Fruit fly (Drosophila melanogaster): ENCODE data around the gene CG43732.

Gene CG43732

dm6 chr3R:18983614-18984185, 33.7 kb downstream of the CG43732 start, which contains the start of the genes snRNP-U1-C and gukh (continued):
- TF ChIP-seq zen (tag; optimal IDR thresholded peaks at IDR 0.05) (peak; percentile 67), CG6765 (GFP tag; optimal IDR thresholded peaks at IDR 0.05) (peak; percentile 57), crol (GFP tag; IDR thresholded peaks at IDR 0.05) (no peak), NC2β (GFP tag; optimal IDR thresholded peaks at IDR 0.05) (peak; percentile 38), lola (GFP tag; optimal IDR thresholded peaks at IDR 0.05) (peak in 1 of 3 experiments; percentile 70), br (optimal IDR thresholded peaks at IDR 0.05) (no peak), CG2875 (GFP tag; optimal IDR thresholded peaks at IDR 0.05) (peak; percentile 66), amos (GFP tag; IDR thresholded peaks at IDR 0.05; ENCODE audit: partially characterized antibody) (peak; percentile 63), CG3838 (GFP tag; optimal IDR thresholded peaks at IDR 0.05) (peak; percentile 37), HHEX (GFP tag; optimal IDR thresholded peaks at IDR 0.05) (peak; percentile 25), Dad (GFP tag; optimal IDR thresholded peaks at IDR 0.05) (no peak), CG11560 (tag; IDR thresholded peaks at IDR 0.05) (peak; percentile 68; the same call in 2 of the 3 replicates), CG6254 (GFP tag; optimal IDR thresholded peaks at IDR 0.05) (no peak), nom (GFP tag; optimal IDR thresholded peaks at IDR 0.05) (peak; percentile 45), sug (tag; optimal IDR thresholded peaks at IDR 0.05) (peak; percentile 80), az2 (GFP tag; optimal IDR thresholded peaks at IDR 0.05) (peak; percentile 81), Lpt (GFP tag; optimal IDR thresholded peaks at IDR 0.05) (no peak), CG1602 (GFP tag; optimal IDR thresholded peaks at IDR 0.05) (peak; percentile 80), Bgb (GFP tag; IDR thresholded peaks at IDR 0.05; ENCODE audit: partially characterized antibody) (peak; percentile 66), salm (tag; optimal IDR thresholded peaks at IDR 0.05) (no peak), CG10565 (GFP tag; optimal IDR thresholded peaks at IDR 0.05) (peak; percentile 15), mam (GFP tag; optimal IDR thresholded peaks at IDR 0.05) (peak; percentile 31), CG13624 (GFP tag; optimal IDR thresholded peaks at IDR 0.05) (peak; percentile 39), CG14965 (GFP tag; optimal IDR thresholded peaks at IDR 0.05; ENCODE audit: borderline replicate concordance) (no peak), gce (GFP tag; IDR thresholded peaks at IDR 0.05) (peak; percentile 29; the same call in 1 of the 3 replicates), so (GFP tag; IDR thresholded peaks at IDR 0.05) (peak; percentile 87), Jarid2 (GFP tag; optimal IDR thresholded peaks at IDR 0.05) (peak; percentile 98), CG8944 (GFP tag; optimal IDR thresholded peaks at IDR 0.05) (peak; percentile 31), CG7372 (GFP tag; IDR thresholded peaks at IDR 0.05) (peak; percentile 88), lmd (GFP tag; IDR thresholded peaks at IDR 0.05) (peak; percentile 82), p53 (GFP tag; optimal IDR thresholded peaks at IDR 0.05) (peak; percentile 40), cas (GFP tag; IDR thresholded peaks at IDR 0.05) (peak; percentile 84), CG8924 (tag; optimal IDR thresholded peaks at IDR 0.05) (peak; percentile 90), CG10543 (GFP tag; optimal IDR thresholded peaks at IDR 0.05) (peak; percentile 71), dm (GFP tag; optimal IDR thresholded peaks at IDR 0.05) (peak; percentile 45), CG14441 (GFP tag; IDR thresholded peaks at IDR 0.05) (peak; percentile 79), H2.0 (GFP tag; IDR thresholded peaks at IDR 0.05) (peak; percentile 85), Pdp1 (GFP tag; optimal IDR thresholded peaks at IDR 0.05) (peak; percentile 18 to 84), CG9932 (GFP tag; IDR thresholded peaks at IDR 0.05) (peak; percentile 94), CG9215 (GFP tag; IDR thresholded peaks at IDR 0.05) (peak; percentile 71), CG1832 (GFP tag; optimal IDR thresholded peaks at IDR 0.05) (no peak), CG17385 (GFP tag; optimal IDR thresholded peaks at IDR 0.05) (peak; percentile 67), CG9797 (GFP tag; optimal IDR thresholded peaks at IDR 0.05) (peak; percentile 99), CG12071 (GFP tag; optimal IDR thresholded peaks at IDR 0.05) (no peak), CTCF (GFP tag; optimal IDR thresholded peaks at IDR 0.05) (peak; percentile 41), Hsf (GFP tag; optimal IDR thresholded peaks at IDR 0.05) (peak; percentile 68), phol (tag; optimal IDR thresholded peaks at IDR 0.05) (peak; percentile 79), CG3163 (GFP tag; optimal IDR thresholded peaks at IDR 0.05) (no peak), schlank (tag; optimal IDR thresholded peaks at IDR 0.05) (peak; percentile 54), Vsx1 (GFP tag; optimal IDR thresholded peaks at IDR 0.05) (peak; percentile 31), Awh (GFP tag; IDR thresholded peaks at IDR 0.05) (peak; percentile 78)
